Worm (Caenorhabditis elegans) whole organism, early embryonic: ENCODE data around the gene tmc-1.
A peak's percentile ranks its signal among the peaks of the same experiment; 100 is the strongest.

ENCODE experiments used
- F13C5.2 ChIP-seq: sonication (generic microtip); optimal IDR thresholded peaks from 2 replicates; lab custom pipeline; 2017; ENCODE audit warnings: mild to moderate bottlenecking, missing genetic modification characterization, inconsistent platforms, missing compliant biosample characterization
- aly-1 ChIP-seq: sonication (generic microtip); optimal IDR thresholded peaks from 2 replicates; lab custom pipeline; 2016; ENCODE audit warnings: missing genetic modification characterization, missing compliant biosample characterization
- ama-1 ChIP-seq: fragments of 150-350 bp; optimal IDR thresholded peaks from 2 replicates; lab custom pipeline; 2014
- ceh-36 ChIP-seq: sonication (generic microtip); optimal IDR thresholded peaks from 2 replicates; lab custom pipeline; 2016; ENCODE audit warnings: missing genetic modification characterization, inconsistent platforms, missing compliant biosample characterization
- hmbx-1 ChIP-seq: sonication (generic microtip); optimal IDR thresholded peaks from 2 replicates; lab custom pipeline; 2016; ENCODE audit warnings: mild to moderate bottlenecking, missing genetic modification characterization, missing compliant biosample characterization
- hnd-1 ChIP-seq: sonication (generic microtip); optimal IDR thresholded peaks from 2 replicates; lab custom pipeline; 2016; ENCODE audit warnings: missing genetic modification characterization, missing compliant biosample characterization
- pes-1 ChIP-seq: fragments of 200-800 bp; sonication (Bioruptor generic); IDR thresholded peaks from 2 replicates; pipeline ENCODE4 v1.3.6; 2022; ENCODE audit warnings: missing genetic modification reagents, missing genetic modification characterization, missing compliant biosample characterization
- scrt-1 ChIP-seq: fragments of 200-800 bp; sonication (Bioruptor generic); IDR thresholded peaks from 2 replicates; pipeline ENCODE4 v1.3.6; 2022; ENCODE audit warnings: missing genetic modification characterization, missing compliant biosample characterization
- sea-1 ChIP-seq: fragments of 200-800 bp; sonication (Bioruptor generic); conservative IDR thresholded peaks from 2 replicates; pipeline ENCODE4 v1.3.6; 2022; ENCODE audit warnings: missing genetic modification characterization, missing compliant biosample characterization
- tbx-11 ChIP-seq: fragments of 200-800 bp; sonication (Bioruptor generic); IDR thresholded peaks from 2 replicates; pipeline ENCODE4 v1.3.6; 2022; ENCODE audit warnings: missing genetic modification characterization, missing compliant biosample characterization
- tbx-37 ChIP-seq: fragments of 200-800 bp; sonication (Bioruptor generic); conservative IDR thresholded peaks from 2 replicates; pipeline ENCODE4 v1.3.6; 2022; ENCODE audit warnings: missing genetic modification reagents, missing genetic modification characterization, missing compliant biosample characterization

DNA sequence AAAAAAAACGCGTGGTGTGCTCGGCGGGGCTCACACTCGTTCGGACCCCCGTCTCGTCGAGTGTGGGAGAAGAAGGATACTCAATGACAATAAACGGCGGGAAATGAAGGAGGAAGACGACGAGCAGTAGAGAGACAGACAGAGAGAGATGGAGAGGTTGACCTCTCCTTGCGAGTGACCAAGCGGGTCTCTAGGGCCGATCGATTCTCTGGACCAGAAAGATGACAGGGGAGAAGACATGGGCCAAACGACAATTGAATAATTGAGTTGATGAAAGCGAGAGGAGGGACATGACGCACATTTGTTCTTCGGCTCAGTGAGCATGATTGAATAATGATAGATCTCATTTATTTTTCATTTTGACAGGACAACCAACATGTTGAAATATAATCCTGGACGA is 41.7 kb upstream of the tmc-1 start:
- TF ChIP-seq F13C5.2 (tag; lab: Kevin White, UChicago) (peak; percentile 54), pes-1 (GFP tag; lab: Robert Waterston, UW) (no peak), hmbx-1 (no peak), ama-1 (lab: Kevin White, UChicago) (no peak), sea-1 (GFP tag; lab: Robert Waterston, UW) (no peak), tbx-11 (GFP tag; lab: Robert Waterston, UW) (no peak), ceh-36 (tag; lab: Kevin White, UChicago) (no peak), tbx-37 (GFP tag; lab: Robert Waterston, UW) (no peak), scrt-1 (0 out of 2 replicates have a peak, but pooled peaks have one; percentile 49), hnd-1 (tag; lab: Kevin White, UChicago) (no peak), aly-1 (tag; lab: Kevin White, UChicago) (peak; percentile 72)
